Worm (Caenorhabditis elegans): ENCODE data around the gene srx-113.

The srx-113 gene

DNA sequence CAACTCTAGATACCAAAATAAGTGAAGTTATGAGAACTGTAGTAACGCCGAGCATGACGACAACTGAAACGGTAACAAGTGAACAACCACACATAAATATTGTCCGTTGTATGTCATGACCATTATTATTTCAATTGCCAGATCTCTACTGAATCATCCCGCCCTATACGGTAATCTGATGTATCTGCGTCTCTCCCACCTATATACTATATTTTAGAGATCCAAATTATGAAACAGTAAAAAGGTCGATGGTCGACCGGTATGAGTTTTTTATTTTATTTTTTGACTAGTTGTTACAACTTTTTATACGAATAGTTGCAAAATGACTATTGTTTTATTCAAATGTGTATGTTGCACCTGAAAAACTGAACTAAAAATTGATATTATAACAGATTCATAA, 41.3 kb downstream of the srx-113 start, which contains the start of gene ttr-43:
Gene ttr-43 (minus strand): TSS at position 101 of the 400 bp plus-strand sequence.
- no peak for TF ChIP-seq ama-1 (optimal IDR thresholded peaks at IDR 0.05)
- TF ChIP-seq scrt-1 (GFP tag; IDR thresholded peaks at IDR 0.05) = no peak
- TF ChIP-seq ceh-13 (GFP tag; optimal IDR thresholded peaks at IDR 0.05) = no peak
- no peak for TF ChIP-seq sea-1 (GFP tag; conservative IDR thresholded peaks at IDR 0.05)
- no peak for TF ChIP-seq hmg-4 (GFP tag; optimal IDR thresholded peaks at IDR 0.05)
- no peak for TF ChIP-seq hnd-1 (tag; optimal IDR thresholded peaks at IDR 0.05)
- no peak for TF ChIP-seq aly-1 (tag; optimal IDR thresholded peaks at IDR 0.05)
- TF ChIP-seq B0310.2 (tag; optimal IDR thresholded peaks at IDR 0.05) = no peak
- TF ChIP-seq tra-4 (tag; optimal IDR thresholded peaks at IDR 0.05) = no peak
- no peak for TF ChIP-seq hmbx-1 (tag; optimal IDR thresholded peaks at IDR 0.05)
- TF ChIP-seq ets-7 (tag; optimal IDR thresholded peaks at IDR 0.05) = no peak
- no peak for TF ChIP-seq pes-1 (GFP tag; IDR thresholded peaks at IDR 0.05)
- TF ChIP-seq tbx-11 (GFP tag; IDR thresholded peaks at IDR 0.05) = no peak
- no peak for TF ChIP-seq ceh-36 (tag; optimal IDR thresholded peaks at IDR 0.05)
- TF ChIP-seq flt-1 (GFP tag; IDR thresholded peaks at IDR 0.05) = no peak
- no peak for TF ChIP-seq F13C5.2 (tag; optimal IDR thresholded peaks at IDR 0.05)
- no peak for TF ChIP-seq tbx-37 (GFP tag; conservative IDR thresholded peaks at IDR 0.05)

DNA sequence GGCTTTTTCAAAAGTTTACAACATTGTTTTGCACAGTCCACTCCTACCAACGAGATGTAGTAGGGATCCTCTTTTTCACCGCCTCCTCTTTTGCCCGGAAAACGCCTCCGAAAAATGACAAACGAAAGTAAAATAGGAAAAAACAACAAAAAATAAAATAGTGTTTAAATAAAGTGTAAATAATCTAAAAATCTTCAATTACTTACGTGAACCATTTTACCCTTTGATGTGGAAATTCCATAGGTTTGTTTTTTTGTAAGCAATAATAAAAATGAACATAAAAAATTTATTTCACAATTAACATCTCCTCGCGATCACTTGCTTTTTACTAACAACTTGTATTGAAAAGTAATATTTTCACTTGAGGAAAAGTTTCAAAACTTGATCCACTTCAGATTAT, 43.9 kb downstream of the srx-113 start, which contains the start of gene C14C10.1:
Gene C14C10.1 (plus strand): TSS at position 301 of the 400 bp plus-strand sequence.
- TF ChIP-seq sea-1 (GFP tag; conservative IDR thresholded peaks at IDR 0.05) (no peak), ama-1 (optimal IDR thresholded peaks at IDR 0.05) (no peak), tra-4 (tag; optimal IDR thresholded peaks at IDR 0.05) (no peak), tbx-11 (GFP tag; IDR thresholded peaks at IDR 0.05) (no peak), ets-7 (tag; optimal IDR thresholded peaks at IDR 0.05) (no peak), tbx-37 (GFP tag; conservative IDR thresholded peaks at IDR 0.05) (no peak), ceh-13 (GFP tag; optimal IDR thresholded peaks at IDR 0.05) (no peak), F13C5.2 (tag; optimal IDR thresholded peaks at IDR 0.05) (no peak), scrt-1 (GFP tag; IDR thresholded peaks at IDR 0.05) (no peak), hnd-1 (tag; optimal IDR thresholded peaks at IDR 0.05) (no peak), hmg-4 (GFP tag; optimal IDR thresholded peaks at IDR 0.05) (no peak), pes-1 (GFP tag; IDR thresholded peaks at IDR 0.05) (no peak), B0310.2 (tag; optimal IDR thresholded peaks at IDR 0.05) (no peak), ceh-36 (tag; optimal IDR thresholded peaks at IDR 0.05) (no peak), hmbx-1 (tag; optimal IDR thresholded peaks at IDR 0.05) (no peak), aly-1 (tag; optimal IDR thresholded peaks at IDR 0.05) (no peak), flt-1 (GFP tag; IDR thresholded peaks at IDR 0.05) (no peak)

DNA sequence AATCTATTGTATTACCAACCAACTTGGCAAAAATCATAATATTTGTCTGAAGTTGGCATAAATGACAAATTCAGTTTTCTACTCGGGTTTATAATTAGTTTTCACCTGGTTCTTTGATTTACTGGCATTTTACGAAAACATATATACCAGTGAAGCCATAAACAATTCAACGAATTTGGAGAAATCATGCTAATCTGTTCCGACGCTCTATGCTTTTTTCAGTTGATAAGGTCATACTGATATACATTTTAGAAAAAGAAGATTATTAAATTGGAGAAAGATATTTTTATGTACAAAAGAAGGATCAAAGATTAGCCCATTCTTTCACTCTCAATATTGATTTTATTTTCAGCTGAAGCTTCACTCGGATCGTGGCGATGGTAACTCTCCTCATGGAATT, 45.2 kb downstream of the srx-113 start:
- TF ChIP-seq B0310.2 (tag; optimal IDR thresholded peaks at IDR 0.05) = no peak
- no peak for TF ChIP-seq ets-7 (tag; optimal IDR thresholded peaks at IDR 0.05)
- TF ChIP-seq ceh-13 (GFP tag; optimal IDR thresholded peaks at IDR 0.05) = no peak
- no peak for TF ChIP-seq tra-4 (tag; optimal IDR thresholded peaks at IDR 0.05)
- no peak for TF ChIP-seq aly-1 (tag; optimal IDR thresholded peaks at IDR 0.05)
- TF ChIP-seq hmg-4 (GFP tag; optimal IDR thresholded peaks at IDR 0.05) = no peak
- TF ChIP-seq flt-1 (GFP tag; IDR thresholded peaks at IDR 0.05) = no peak
- no peak for TF ChIP-seq F13C5.2 (tag; optimal IDR thresholded peaks at IDR 0.05)
- no peak for TF ChIP-seq ceh-36 (tag; optimal IDR thresholded peaks at IDR 0.05)
- TF ChIP-seq tbx-37 (GFP tag; conservative IDR thresholded peaks at IDR 0.05) = no peak
- no peak for TF ChIP-seq tbx-11 (GFP tag; IDR thresholded peaks at IDR 0.05)

DNA sequence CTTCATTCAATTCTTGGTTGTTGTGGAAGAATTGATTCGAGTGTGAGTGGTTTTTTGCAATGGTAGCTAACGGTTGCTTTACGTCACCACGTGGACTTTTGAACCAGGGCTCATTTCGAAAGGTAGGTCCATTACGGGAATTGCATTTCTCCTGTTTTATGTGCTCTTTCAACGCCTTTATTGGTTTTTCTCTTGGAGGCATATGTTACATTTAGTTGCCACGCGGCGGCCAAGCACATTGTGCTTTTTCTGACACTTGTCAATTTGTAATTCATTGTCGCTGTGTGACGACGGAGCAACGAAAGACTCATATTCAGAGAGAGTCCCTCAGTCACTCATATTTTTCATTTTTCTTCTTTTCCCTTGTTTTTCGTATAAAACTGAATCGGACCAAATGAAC, 47.2 kb downstream of the srx-113 start:
- TF ChIP-seq F13C5.2 (tag; optimal IDR thresholded peaks at IDR 0.05) (no peak), tra-4 (tag; optimal IDR thresholded peaks at IDR 0.05) (no peak), ama-1 (optimal IDR thresholded peaks at IDR 0.05) (no peak), flt-1 (GFP tag; IDR thresholded peaks at IDR 0.05) (no peak), tbx-11 (GFP tag; IDR thresholded peaks at IDR 0.05) (no peak), ceh-36 (tag; optimal IDR thresholded peaks at IDR 0.05) (no peak), tbx-37 (GFP tag; conservative IDR thresholded peaks at IDR 0.05) (no peak), aly-1 (tag; optimal IDR thresholded peaks at IDR 0.05) (no peak), ets-7 (tag; optimal IDR thresholded peaks at IDR 0.05) (no peak), pes-1 (GFP tag; IDR thresholded peaks at IDR 0.05) (no peak), scrt-1 (GFP tag; IDR thresholded peaks at IDR 0.05) (no peak), sea-1 (GFP tag; conservative IDR thresholded peaks at IDR 0.05) (no peak), hmg-4 (GFP tag; optimal IDR thresholded peaks at IDR 0.05) (no peak), hnd-1 (tag; optimal IDR thresholded peaks at IDR 0.05) (no peak), B0310.2 (tag; optimal IDR thresholded peaks at IDR 0.05) (no peak), ceh-13 (GFP tag; optimal IDR thresholded peaks at IDR 0.05) (no peak), hmbx-1 (tag; optimal IDR thresholded peaks at IDR 0.05) (no peak)

DNA sequence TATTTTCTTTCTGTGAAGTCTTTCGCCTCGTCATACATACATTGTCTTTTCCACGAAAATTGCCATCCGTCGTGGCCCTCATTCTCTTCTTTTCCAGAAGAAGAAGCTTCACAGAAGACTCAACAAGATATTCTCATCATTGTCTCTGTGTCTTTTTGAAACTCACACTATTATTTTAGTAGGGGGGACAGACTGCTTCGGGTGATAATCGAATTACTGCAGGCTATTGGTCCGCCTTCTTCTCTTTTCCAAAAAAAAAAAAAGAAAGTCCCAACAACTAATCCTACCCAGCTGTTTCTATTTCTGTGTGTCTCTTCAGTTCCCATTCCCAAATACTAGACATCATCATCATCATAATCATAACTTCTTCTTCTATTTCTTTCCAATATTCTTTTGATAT, 48.5 kb downstream of the srx-113 start:
- TF ChIP-seq B0310.2 (tag; optimal IDR thresholded peaks at IDR 0.05) (no peak), ceh-13 (GFP tag; optimal IDR thresholded peaks at IDR 0.05) (no peak), ama-1 (optimal IDR thresholded peaks at IDR 0.05) (no peak), ets-7 (tag; optimal IDR thresholded peaks at IDR 0.05) (no peak), tbx-37 (GFP tag; conservative IDR thresholded peaks at IDR 0.05) (no peak), sea-1 (GFP tag; conservative IDR thresholded peaks at IDR 0.05) (no peak), tra-4 (tag; optimal IDR thresholded peaks at IDR 0.05) (no peak), hmg-4 (GFP tag; optimal IDR thresholded peaks at IDR 0.05) (no peak), scrt-1 (GFP tag; IDR thresholded peaks at IDR 0.05) (no peak)
